Fruit fly (Drosophila melanogaster): ENCODE measurements around the gene CG45065.

- no peak for TF ChIP-seq usp (GFP tag; optimal IDR thresholded peaks at IDR 0.05)
- TF ChIP-seq EcR (GFP tag; optimal IDR thresholded peaks at IDR 0.05) = no peak
- no peak for TF ChIP-seq pan (optimal IDR thresholded peaks at IDR 0.05)
- no peak for TF ChIP-seq Dll (optimal IDR thresholded peaks at IDR 0.05)
- TF ChIP-seq psq (optimal IDR thresholded peaks at IDR 0.05) = no peak
Observed at dm6 chrX:14839047-14839446, 43.3 kb downstream of the CG45065 start, which contains the start of the genes CG32590 and Flo2.

Measured in whole organism.